Worm (Caenorhabditis elegans): ENCODE data around the gene K02E7.1.

The K02E7.1 gene

ce11 chrII:1082859-1083258 is at the start of gene K02E7.1:
Gene K02E7.1 (plus strand): TSS chrII:1083159.
- TF ChIP-seq ceh-22 (tag; optimal IDR thresholded peaks at IDR 0.05) = no peak
- TF ChIP-seq hlh-13 (GFP tag; optimal IDR thresholded peaks at IDR 0.05) = no peak
- TF ChIP-seq ceh-34 (tag; optimal IDR thresholded peaks at IDR 0.05) = no peak
- TF ChIP-seq madf-2 (tag; optimal IDR thresholded peaks at IDR 0.05) = no peak

ce11 chrII:1040464-1040863 is 42.5 kb upstream of the K02E7.1 start, which contains the start of gene fbxb-39:
Gene fbxb-39 (minus strand): TSS chrII:1040564.
- TF ChIP-seq ttx-3 (tag; optimal IDR thresholded peaks at IDR 0.05) (no peak), ceh-34 (tag; optimal IDR thresholded peaks at IDR 0.05) (no peak), ceh-14 (tag; optimal IDR thresholded peaks at IDR 0.05) (no peak), fkh-6 (tag; optimal IDR thresholded peaks at IDR 0.05) (no peak), hlh-6 (tag; optimal IDR thresholded peaks at IDR 0.05) (no peak), dmd-4 (tag; optimal IDR thresholded peaks at IDR 0.05; ENCODE audit: borderline replicate concordance) (no peak), pha-2 (tag; optimal IDR thresholded peaks at IDR 0.05) (no peak), zip-5 (tag; optimal IDR thresholded peaks at IDR 0.05) (no peak), C08G9.2 (tag; optimal IDR thresholded peaks at IDR 0.05) (no peak)

- no peak for TF ChIP-seq elt-2 (tag; optimal IDR thresholded peaks at IDR 0.05)
- no peak for TF ChIP-seq ztf-16 (tag; optimal IDR thresholded peaks at IDR 0.05)
- no peak for TF ChIP-seq ahr-1 (tag; optimal IDR thresholded peaks at IDR 0.05)
- no peak for TF ChIP-seq unc-42 (tag; optimal IDR thresholded peaks at IDR 0.05)
- no peak for TF ChIP-seq dmd-4 (tag; optimal IDR thresholded peaks at IDR 0.05; ENCODE audit: borderline replicate concordance)
- no peak for TF ChIP-seq nhr-232 (tag; optimal IDR thresholded peaks at IDR 0.05)
- no peak for TF ChIP-seq ceh-14 (tag; optimal IDR thresholded peaks at IDR 0.05)
- TF ChIP-seq ceh-2 (tag; optimal IDR thresholded peaks at IDR 0.05) = no peak
- no peak for TF ChIP-seq nfya-1 (tag; optimal IDR thresholded peaks at IDR 0.05)
- no peak for TF ChIP-seq hlh-13 (GFP tag; optimal IDR thresholded peaks at IDR 0.05)
- no peak for TF ChIP-seq sdc-2 (tag; optimal IDR thresholded peaks at IDR 0.05)
- TF ChIP-seq hlh-15 (tag; optimal IDR thresholded peaks at IDR 0.05) = no peak
- no peak for TF ChIP-seq pax-1 (tag; optimal IDR thresholded peaks at IDR 0.05)
- no peak for TF ChIP-seq pha-4 (tag; optimal IDR thresholded peaks at IDR 0.05)
- no peak for TF ChIP-seq ets-4 (tag; optimal IDR thresholded peaks at IDR 0.05)
- no peak for TF ChIP-seq unc-55 (GFP tag; optimal IDR thresholded peaks at IDR 0.05)
- no peak for TF ChIP-seq ceh-31 (tag; optimal IDR thresholded peaks at IDR 0.05)
Measured at ce11 chrII:1042227-1042626, 40.7 kb upstream of the K02E7.1 start, which contains the start of gene fbxb-41. Gene fbxb-41 (minus strand): TSS chrII:1042327.

- peak; percentile 9 for TF ChIP-seq ceh-48 (tag; optimal IDR thresholded peaks at IDR 0.05)
Measured at ce11 chrII:1043932-1044331, 39.0 kb upstream of the K02E7.1 start, which contains the start of gene fbxb-45. Gene fbxb-45 (minus strand): TSS chrII:1044032.

- TF ChIP-seq unc-55 (GFP tag; optimal IDR thresholded peaks at IDR 0.05) = no peak
- no peak for TF ChIP-seq unc-86 (tag; optimal IDR thresholded peaks at IDR 0.05)
- TF ChIP-seq C08G9.2 (tag; optimal IDR thresholded peaks at IDR 0.05) = no peak
- TF ChIP-seq ceh-48 (tag; optimal IDR thresholded peaks at IDR 0.05) = no peak
- TF ChIP-seq ztf-16 (tag; optimal IDR thresholded peaks at IDR 0.05) = no peak
- TF ChIP-seq ttx-3 (tag; optimal IDR thresholded peaks at IDR 0.05) = no peak
- TF ChIP-seq Y22D7AL.16 (tag; optimal IDR thresholded peaks at IDR 0.05) = no peak
- no peak for TF ChIP-seq eyg-1 (tag; optimal IDR thresholded peaks at IDR 0.05)
- no peak for TF ChIP-seq ama-1 (optimal IDR thresholded peaks at IDR 0.05)
- no peak for TF ChIP-seq ref-2 (tag; optimal IDR thresholded peaks at IDR 0.05)
- TF ChIP-seq hlh-30 (tag; optimal IDR thresholded peaks at IDR 0.05; ENCODE audit: insufficient read depth) = no peak
- no peak for TF ChIP-seq nfya-1 (tag; optimal IDR thresholded peaks at IDR 0.05)
Measured at ce11 chrII:1045692-1046091, 37.3 kb upstream of the K02E7.1 start, which contains the start of gene str-148. Gene str-148 (plus strand): TSS chrII:1045992.

ce11 chrII:1046937-1047336 is 36.0 kb upstream of the K02E7.1 start:
- no peak for TF ChIP-seq pha-2 (tag; optimal IDR thresholded peaks at IDR 0.05)
